Worm (Caenorhabditis elegans) whole organism, young adult: Measurements from ENCODE around the gene lnkn-1.

ENCODE experiments used
- F10E7.11 ChIP-seq: sonication (generic microtip); optimal IDR thresholded peaks from 2 replicates; lab custom pipeline; 2017; ENCODE audit warnings: mild to moderate bottlenecking, missing genetic modification characterization, moderate library complexity, missing compliant biosample characterization
- F22D6.2 ChIP-seq: sonication (generic microtip); optimal IDR thresholded peaks from 2 replicates; lab custom pipeline; 2016; ENCODE audit warnings: mild to moderate bottlenecking, missing genetic modification characterization, missing compliant biosample characterization
- F52B5.7 ChIP-seq: sonication (generic microtip); optimal IDR thresholded peaks from 2 replicates; lab custom pipeline; 2016; ENCODE audit warnings: mild to moderate bottlenecking, missing genetic modification characterization, missing compliant biosample characterization
- F57A8.1 ChIP-seq: fragments of 200-800 bp; sonication (Bioruptor generic); optimal IDR thresholded peaks from 2 replicates; lab custom pipeline; 2018; ENCODE audit warnings: mild to moderate bottlenecking, missing genetic modification characterization, moderate library complexity, missing compliant biosample characterization
- F57C9.4 ChIP-seq: sonication (generic microtip); optimal IDR thresholded peaks from 2 replicates; lab custom pipeline; 2017; ENCODE audit warnings: mild to moderate bottlenecking, missing genetic modification characterization, missing compliant biosample characterization
- T26A5.8 ChIP-seq: sonication (generic microtip); optimal IDR thresholded peaks from 2 replicates; lab custom pipeline; 2016; ENCODE audit warnings: missing genetic modification characterization, missing compliant biosample characterization
- Y56A3A.18 ChIP-seq: fragments of 200-800 bp; sonication (Bioruptor generic); IDR thresholded peaks from 2 replicates; pipeline ENCODE4 v1.3.6; 2022; ENCODE audit warnings: missing genetic modification reagents, missing genetic modification characterization, missing compliant biosample characterization
- Y95B8A.8 ChIP-seq: fragments of 200-800 bp; sonication (Bioruptor generic); IDR thresholded peaks from 2 replicates; pipeline ENCODE4 v1.3.6; 2022; ENCODE audit warnings: missing genetic modification reagents, missing genetic modification characterization, missing compliant biosample characterization
- ZK185.1 ChIP-seq: sonication (generic microtip); optimal IDR thresholded peaks from 2 replicates; lab custom pipeline; 2016; ENCODE audit warnings: mild to moderate bottlenecking, missing genetic modification characterization, missing compliant biosample characterization; ENCODE audit not compliant: poor library complexity, severe bottlenecking
- aptf-2 ChIP-seq: fragments of 200-800 bp; sonication (Bioruptor generic); conservative IDR thresholded peaks from 2 replicates; pipeline ENCODE4 v1.3.6; 2022; ENCODE audit warnings: missing genetic modification reagents, missing genetic modification characterization, missing compliant biosample characterization
- atf-7 ChIP-seq: sonication (generic microtip); optimal IDR thresholded peaks from 2 replicates; lab custom pipeline; 2017; ENCODE audit warnings: mild to moderate bottlenecking, missing genetic modification characterization, missing compliant biosample characterization
- attf-5 ChIP-seq: fragments of 200-800 bp; sonication (Bioruptor generic); optimal IDR thresholded peaks from 2 replicates; lab custom pipeline; 2018; ENCODE audit warnings: mild to moderate bottlenecking, missing genetic modification characterization, missing compliant biosample characterization
- ccch-3 ChIP-seq: fragments of 200-800 bp; sonication (Bioruptor generic); optimal IDR thresholded peaks from 2 replicates; lab custom pipeline; 2018; ENCODE audit warnings: mild to moderate bottlenecking, missing genetic modification characterization, missing compliant biosample characterization
- cebp-1 ChIP-seq, 2 experiments: fragments of 200-800 bp in 1 of 2; sonication (Bioruptor generic) in 1 of 2; sonication (generic microtip) in 1 of 2; IDR thresholded peaks in 1 of 2; optimal IDR thresholded peaks in 1 of 2; 2 replicates each; pipeline versions ENCODE4 v1.3.6 to Lab custom; 2017 to 2022; ENCODE audit warnings: missing compliant biosample characterization in 2 of 2, missing genetic modification characterization in 2 of 2, mild to moderate bottlenecking in 1 of 2, missing genetic modification reagents in 1 of 2, moderate library complexity in 1 of 2
- ceh-40 ChIP-seq: fragments of 200-800 bp; sonication (Bioruptor generic); IDR thresholded peaks from 2 replicates; pipeline ENCODE4 v1.3.6; 2022; ENCODE audit warnings: missing genetic modification characterization, missing compliant biosample characterization
- ceh-91 ChIP-seq: fragments of 200-800 bp; sonication (Bioruptor generic); IDR thresholded peaks from 2 replicates; pipeline ENCODE4 v1.3.6; 2022; ENCODE audit warnings: missing genetic modification reagents, missing genetic modification characterization, missing compliant biosample characterization
- dox-1 ChIP-seq: fragments of 200-800 bp; sonication (Bioruptor generic); IDR thresholded peaks from 2 replicates; pipeline ENCODE4 v1.3.6; 2022; ENCODE audit warnings: missing genetic modification reagents, missing genetic modification characterization, missing compliant biosample characterization
- efl-1 ChIP-seq: fragments of 150-350 bp; optimal IDR thresholded peaks from 2 replicates; lab custom pipeline; 2014; ENCODE audit warnings: missing biosample characterization, missing genetic modification reagents, missing genetic modification characterization
- egrh-3 ChIP-seq: fragments of 200-800 bp; sonication (Bioruptor generic); IDR thresholded peaks from 2 replicates; pipeline ENCODE4 v1.3.6; 2022; ENCODE audit warnings: missing genetic modification reagents, missing genetic modification characterization, missing compliant biosample characterization
- fkh-3 ChIP-seq: sonication (generic microtip); optimal IDR thresholded peaks from 2 replicates; lab custom pipeline; 2016; ENCODE audit warnings: mild to moderate bottlenecking, missing genetic modification characterization, missing compliant biosample characterization
- hsf-1 ChIP-seq: fragments of 200-800 bp; sonication (Bioruptor generic); IDR thresholded peaks from 2 replicates; pipeline ENCODE4 v1.3.6; 2022; ENCODE audit warnings: missing genetic modification reagents, missing genetic modification characterization, missing compliant biosample characterization
- let-526 ChIP-seq: fragments of 200-800 bp; sonication (Bioruptor generic); IDR thresholded peaks from 2 replicates; pipeline ENCODE4 v1.3.6; 2022; ENCODE audit warnings: missing genetic modification reagents, missing genetic modification characterization, missing compliant biosample characterization
- let-607 ChIP-seq, 2 experiments: fragments of 200-800 bp in 1 of 2; sonication (Bioruptor generic) in 1 of 2; sonication (generic microtip) in 1 of 2; optimal IDR thresholded peaks; 2 replicates each; lab custom pipeline; 2016 to 2018; ENCODE audit warnings: mild to moderate bottlenecking in 2 of 2, missing compliant biosample characterization in 2 of 2, missing genetic modification characterization in 2 of 2, moderate library complexity in 2 of 2, missing genotype in 1 of 2
- lin-26 ChIP-seq: fragments of 200-800 bp; sonication (Bioruptor generic); IDR thresholded peaks from 2 replicates; pipeline ENCODE4 v1.3.6; 2022; ENCODE audit warnings: missing genetic modification reagents, missing genetic modification characterization, missing compliant biosample characterization
- lin-54 ChIP-seq: fragments of 200-800 bp; sonication (Bioruptor generic); optimal IDR thresholded peaks from 2 replicates; lab custom pipeline; 2018; ENCODE audit warnings: mild to moderate bottlenecking, missing genetic modification characterization, missing compliant biosample characterization
- madf-3 ChIP-seq: fragments of 200-800 bp; sonication (Bioruptor generic); IDR thresholded peaks from 2 replicates; pipeline ENCODE4 v1.3.6; 2022; ENCODE audit warnings: missing genetic modification reagents, missing genetic modification characterization, missing compliant biosample characterization
- nfyb-1 ChIP-seq: fragments of 200-800 bp; sonication (Bioruptor generic); IDR thresholded peaks from 2 replicates; pipeline ENCODE4 v1.3.6; 2022; ENCODE audit warnings: missing genetic modification reagents, missing genetic modification characterization, missing compliant biosample characterization
- nhr-80 ChIP-seq: sonication (generic microtip); optimal IDR thresholded peaks from 2 replicates; lab custom pipeline; 2016; ENCODE audit warnings: missing genetic modification characterization, missing compliant biosample characterization
- nhr-90 ChIP-seq: sonication (generic microtip); optimal IDR thresholded peaks from 2 replicates; lab custom pipeline; 2016; ENCODE audit warnings: missing genotype, mild to moderate bottlenecking, missing genetic modification characterization, missing compliant biosample characterization
- pbrm-1 ChIP-seq: fragments of 200-800 bp; sonication (Bioruptor generic); IDR thresholded peaks from 2 replicates; pipeline ENCODE4 v1.3.6; 2022; ENCODE audit warnings: missing genetic modification reagents, missing genetic modification characterization, missing compliant biosample characterization
- sdz-38 ChIP-seq: sonication (generic microtip); optimal IDR thresholded peaks from 2 replicates; lab custom pipeline; 2016; ENCODE audit warnings: missing genotype, missing genetic modification characterization, missing compliant biosample characterization
- sea-2 ChIP-seq: fragments of 200-800 bp; sonication (Bioruptor generic); IDR thresholded peaks from 2 replicates; pipeline ENCODE4 v1.3.6; 2022; ENCODE audit warnings: missing genetic modification characterization, missing compliant biosample characterization
- snpc-4 ChIP-seq, 5 experiments: fragments of 150-350 bp in 1 of 5; sonication (generic microtip) in 4 of 5; optimal IDR thresholded peaks; 2 replicates each; lab custom pipeline; 2014 to 2018; ENCODE audit warnings: missing genetic modification characterization in 5 of 5, missing biosample characterization in 3 of 5, antibody characterized with exemption in 2 of 5, mild to moderate bottlenecking in 2 of 5, missing compliant biosample characterization in 2 of 5, missing genotype in 2 of 5, moderate library complexity in 2 of 5, missing genetic modification reagents in 1 of 5
- sptf-2 ChIP-seq: fragments of 200-800 bp; sonication (Bioruptor generic); optimal IDR thresholded peaks from 2 replicates; lab custom pipeline; 2018; ENCODE audit warnings: mild to moderate bottlenecking, missing genetic modification characterization, missing compliant biosample characterization
- tbx-9 ChIP-seq: sonication (generic microtip); optimal IDR thresholded peaks from 2 replicates; lab custom pipeline; 2016; ENCODE audit warnings: borderline replicate concordance, missing genetic modification characterization, inconsistent platforms, missing compliant biosample characterization
- unc-130 ChIP-seq: sonication (generic microtip); optimal IDR thresholded peaks from 2 replicates; lab custom pipeline; 2016; ENCODE audit warnings: missing genetic modification reagents, missing genetic modification characterization, missing compliant biosample characterization
- unc-62 ChIP-seq: fragments of 150-350 bp; optimal IDR thresholded peaks from 2 replicates; lab custom pipeline; 2014; ENCODE audit warnings: missing biosample characterization, missing genetic modification reagents, missing genetic modification characterization

The lnkn-1 gene

DNA sequence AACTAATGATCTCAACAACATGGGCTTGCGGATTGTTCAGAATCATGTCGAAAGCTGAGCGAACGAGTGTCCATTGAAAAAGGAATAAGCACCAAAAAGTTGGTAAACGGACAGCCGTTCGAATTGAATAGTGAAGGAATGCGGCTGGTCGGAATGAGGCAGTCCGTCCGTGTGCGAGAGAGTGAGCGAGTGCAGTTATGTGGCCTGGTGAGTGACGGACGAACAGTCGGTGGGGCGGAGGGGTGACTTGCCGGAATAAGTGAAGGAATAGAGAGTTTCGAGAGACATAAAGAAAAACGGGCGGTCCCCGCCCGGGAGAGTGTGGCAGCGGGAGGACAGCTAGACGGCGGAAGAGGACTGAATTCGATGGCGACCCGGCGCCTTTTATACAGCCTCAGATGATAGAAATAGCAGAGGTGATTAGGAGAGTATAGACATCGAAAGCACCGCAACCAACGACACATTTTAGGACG is 24.7 kb upstream of the lnkn-1 start (continued):
- no peak for TF ChIP-seq F10E7.11 (tag; lab: Kevin White, UChicago)

DNA sequence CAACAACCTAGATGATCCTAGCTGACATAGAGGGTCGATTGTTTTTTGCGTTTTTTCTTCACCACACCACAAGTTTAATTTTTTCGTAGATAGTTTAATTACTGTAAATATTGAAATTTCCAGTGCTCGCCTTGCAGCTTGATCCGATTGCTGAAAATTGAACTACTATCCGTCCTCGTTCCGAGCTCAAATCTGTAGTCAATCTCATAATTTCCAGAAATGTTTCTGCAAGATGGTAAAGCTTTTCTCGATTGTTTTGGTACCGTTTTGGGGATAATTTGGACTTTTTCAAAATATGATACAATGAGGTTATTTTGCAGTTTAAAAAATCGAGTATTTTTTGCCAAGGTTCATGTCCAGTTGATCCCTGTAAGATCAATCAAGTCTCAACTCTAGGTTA is 24.0 kb upstream of the lnkn-1 start:
- TF ChIP-seq cebp-1 (GFP tag; IDR thresholded peaks at IDR 0.05; lab: Robert Waterston, UW) (no peak), cebp-1 (tag; optimal IDR thresholded peaks at IDR 0.05; lab: Kevin White, UChicago) (no peak), fkh-3 (tag; lab: Kevin White, UChicago) (no peak), tbx-9 (tag; lab: Kevin White, UChicago) (no peak), let-526 (GFP tag; lab: Robert Waterston, UW) (no peak), egrh-3 (GFP tag; lab: Robert Waterston, UW) (no peak), let-607 (tag; optimal IDR thresholded peaks at IDR 0.05; lab: Kevin White, UChicago) (peak in 1 of 2 experiments; percentile 0)

DNA sequence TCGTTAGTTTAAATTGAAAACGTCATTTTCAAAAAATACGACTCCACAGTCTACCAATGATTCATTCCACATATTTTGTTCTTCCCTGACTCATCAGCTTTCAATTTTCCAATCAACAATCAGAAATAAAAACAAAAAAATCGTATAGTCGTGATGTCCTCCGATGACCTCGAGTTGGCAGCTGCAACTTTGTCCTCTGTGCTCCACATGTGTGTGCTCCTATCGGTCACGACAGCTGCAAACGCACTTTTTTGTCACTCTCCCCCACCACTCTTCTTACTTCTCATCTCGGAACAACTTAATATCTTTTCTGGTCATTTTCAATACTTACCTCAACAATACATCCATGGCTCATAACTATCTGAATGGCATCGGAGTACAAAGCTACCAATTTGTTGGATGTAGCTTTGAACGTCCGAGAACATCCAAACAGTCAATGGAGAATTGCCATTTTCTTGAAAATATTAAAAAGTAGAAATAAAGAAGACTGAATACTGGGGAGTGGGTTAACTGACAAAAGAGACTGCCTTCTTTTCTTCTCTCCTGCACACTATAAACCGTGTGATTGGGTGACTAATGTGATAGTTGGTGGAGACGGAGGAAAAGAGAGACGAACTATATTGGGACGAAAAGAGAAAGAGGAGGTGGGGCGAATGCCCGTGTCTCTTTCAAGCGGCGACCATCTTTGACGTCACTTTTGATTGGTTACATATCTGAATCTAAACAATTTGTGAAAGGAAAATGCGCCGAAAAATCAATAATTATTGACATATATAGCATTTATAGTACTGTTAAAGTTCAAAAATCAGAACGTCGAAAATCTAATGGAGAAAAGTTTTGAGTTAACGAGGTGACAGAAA is 22.8 kb upstream of the lnkn-1 start:
- TF ChIP-seq nhr-80 (tag; lab: Kevin White, UChicago) (peak; percentile 44), pbrm-1 (GFP tag; lab: Robert Waterston, UW) (peak; percentile 35; the same call in 1 of the 2 replicates), ZK185.1 (tag; lab: Kevin White, UChicago) (peak; percentile 5), T26A5.8 (tag; lab: Kevin White, UChicago) (no peak), sea-2 (no peak), sptf-2 (no peak), nfyb-1 (GFP tag; lab: Robert Waterston, UW) (peak; percentile 11; the same call in 1 of the 2 replicates), Y95B8A.8 (0 out of 2 replicates have a peak, but pooled peaks have one; percentile 6), F22D6.2 (tag; lab: Kevin White, UChicago) (no peak), cebp-1 (GFP tag; IDR thresholded peaks at IDR 0.05; lab: Robert Waterston, UW) (no peak), cebp-1 (tag; optimal IDR thresholded peaks at IDR 0.05; lab: Kevin White, UChicago) (peak; percentile 4), madf-3 (GFP tag; lab: Robert Waterston, UW) (0 out of 2 replicates have a peak, but pooled peaks have one; percentile 29), ccch-3 (GFP tag; lab: Kevin White, UChicago) (no peak), nhr-90 (tag; lab: Kevin White, UChicago) (no peak), dox-1 (GFP tag; lab: Robert Waterston, UW) (0 out of 2 replicates have a peak, but pooled peaks have one; percentile 14)

DNA sequence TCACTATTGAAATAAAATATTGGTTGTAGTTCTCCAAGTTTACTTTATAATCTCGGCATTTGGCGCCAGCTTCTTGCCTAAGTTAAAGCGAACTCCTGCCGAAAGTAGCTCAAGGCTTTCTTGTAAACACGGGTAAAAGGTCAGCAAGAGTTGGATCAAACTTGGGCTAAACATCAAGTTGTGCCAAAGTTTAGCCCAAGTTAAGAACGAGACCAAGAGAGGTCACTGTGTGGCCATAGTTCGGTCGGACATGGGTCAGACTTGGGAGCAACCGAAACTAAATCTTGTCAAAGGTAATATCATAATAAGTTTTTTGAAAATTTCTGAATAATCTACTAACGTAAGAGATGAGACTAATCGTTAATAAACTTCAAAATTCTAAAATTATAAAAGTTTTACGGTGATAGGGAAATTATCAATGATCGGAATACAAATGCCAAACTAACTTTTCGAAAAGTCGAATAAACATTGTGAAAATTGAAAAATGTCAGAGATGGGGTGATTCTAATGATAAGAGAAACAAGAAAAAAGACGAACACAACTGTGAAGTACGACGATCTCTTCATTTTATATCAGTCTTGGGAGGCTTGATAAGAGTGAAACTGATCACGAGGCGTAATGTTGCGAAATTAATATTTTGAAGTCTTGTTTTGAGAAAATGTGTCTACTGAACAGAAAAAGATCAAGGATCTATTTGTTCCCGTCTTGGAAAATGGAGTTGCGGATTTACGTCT is 21.9 kb upstream of the lnkn-1 start:
- no peak for TF ChIP-seq atf-7 (tag; lab: Kevin White, UChicago)
- TF ChIP-seq ceh-40 (GFP tag; lab: Robert Waterston, UW) = no peak
- TF ChIP-seq ccch-3 (GFP tag; lab: Kevin White, UChicago) = no peak
- TF ChIP-seq lin-26 (GFP tag; lab: Robert Waterston, UW) = no peak
- TF ChIP-seq F57A8.1 (GFP tag; lab: Kevin White, UChicago) = no peak
- no peak for TF ChIP-seq unc-130 (GFP tag; lab: Kevin White, UChicago)
- no peak for TF ChIP-seq hsf-1 (GFP tag; lab: Robert Waterston, UW)
- peak in 1 of 2 experiments; percentile 21 for TF ChIP-seq let-607 (tag; optimal IDR thresholded peaks at IDR 0.05; lab: Kevin White, UChicago)
- no peak for TF ChIP-seq nfyb-1 (GFP tag; lab: Robert Waterston, UW)
- peak; percentile 96 for TF ChIP-seq cebp-1 (GFP tag; IDR thresholded peaks at IDR 0.05; lab: Robert Waterston, UW)
- TF ChIP-seq cebp-1 (tag; optimal IDR thresholded peaks at IDR 0.05; lab: Kevin White, UChicago) = peak; percentile 97
- no peak for TF ChIP-seq snpc-4 (GFP tag; optimal IDR thresholded peaks at IDR 0.05; lab: Kevin White, UChicago)
- peak in 1 of 4 experiments; percentile 15 for TF ChIP-seq snpc-4 (tag; optimal IDR thresholded peaks at IDR 0.05; lab: Kevin White, UChicago)
- TF ChIP-seq efl-1 = no peak
- TF ChIP-seq nhr-80 (tag; lab: Kevin White, UChicago) = peak; percentile 90
- no peak for TF ChIP-seq F57C9.4 (tag; lab: Kevin White, UChicago)
- TF ChIP-seq unc-62 (GFP tag; lab: Kevin White, UChicago) = peak; percentile 31
- no peak for TF ChIP-seq sdz-38 (tag; lab: Kevin White, UChicago)
- peak; percentile 56; the same call in 1 of the 2 replicates for TF ChIP-seq Y56A3A.18
- TF ChIP-seq F52B5.7 (tag; lab: Kevin White, UChicago) = no peak
- peak; percentile 39 for TF ChIP-seq attf-5 (GFP tag; lab: Kevin White, UChicago)
- TF ChIP-seq aptf-2 (GFP tag; lab: Robert Waterston, UW) = 0 out of 2 replicates have a peak, but pooled peaks have one; percentile 46
- no peak for TF ChIP-seq ceh-91 (GFP tag; lab: Robert Waterston, UW)
- TF ChIP-seq lin-54 (GFP tag; lab: Kevin White, UChicago) = no peak
